Fruit fly (Drosophila melanogaster) whole organism, embryonic: ENCODE measurements around the gene cno.
A peak's percentile ranks its signal among the peaks of the same experiment; 100 is the strongest.

Source experiments
- Asciz ChIP-seq: fragments of 200-800 bp; sonication (Bioruptor generic); optimal IDR thresholded peaks from 2 replicates; lab custom pipeline; 2017; ENCODE audit warnings: missing biosample characterization, mild to moderate bottlenecking, missing genetic modification characterization, missing genetic modification reagents
- Atf6 ChIP-seq: fragments of 200-800 bp; sonication (Bioruptor generic); IDR thresholded peaks from 2 replicates; pipeline ENCODE4 v1.3.6; 2022; ENCODE audit warnings: missing biosample characterization, missing genetic modification characterization
- CG10543 ChIP-seq: fragments of 200-800 bp; sonication (Bioruptor generic); optimal IDR thresholded peaks from 3 replicates; lab custom pipeline; 2017; ENCODE audit warnings: missing biosample characterization, mild to moderate bottlenecking, missing genetic modification characterization, moderate library complexity
- CG11696 ChIP-seq: fragments of 200-800 bp; sonication (Bioruptor generic); IDR thresholded peaks from 2 replicates; pipeline ENCODE4 v1.3.6; 2022; ENCODE audit warnings: missing biosample characterization, missing genetic modification characterization
- CG12391 ChIP-seq: fragments of 200-800 bp; sonication (Bioruptor generic); optimal IDR thresholded peaks from 3 replicates; lab custom pipeline; 2018; ENCODE audit warnings: missing biosample characterization, mild to moderate bottlenecking, missing genetic modification characterization, moderate library complexity
- CG13424 ChIP-seq: fragments of 200-800 bp; sonication (Bioruptor generic); optimal IDR thresholded peaks from 2 replicates; lab custom pipeline; 2019; ENCODE audit warnings: missing biosample characterization, mild to moderate bottlenecking, missing genetic modification characterization, moderate library complexity
- CG15601 ChIP-seq: fragments of 200-800 bp; sonication (Bioruptor generic); optimal IDR thresholded peaks from 3 replicates; lab custom pipeline; 2019; ENCODE audit warnings: missing biosample characterization, mild to moderate bottlenecking, missing genetic modification characterization, moderate library complexity
- CG16815 ChIP-seq: fragments of 200-800 bp; sonication (Bioruptor generic); optimal IDR thresholded peaks from 3 replicates; lab custom pipeline; 2017; ENCODE audit warnings: missing biosample characterization, mild to moderate bottlenecking, missing genetic modification characterization
- CG17802 ChIP-seq: fragments of 200-800 bp; sonication (Bioruptor generic); optimal IDR thresholded peaks from 2 replicates; lab custom pipeline; 2018; ENCODE audit warnings: missing biosample characterization, mild to moderate bottlenecking, missing genetic modification characterization, moderate library complexity
- CG2889 ChIP-seq: fragments of 200-800 bp; sonication (Bioruptor generic); IDR thresholded peaks from 3 replicates; pipeline ENCODE4 v1.3.6; 2022; ENCODE audit warnings: missing biosample characterization, missing genetic modification characterization
- CG31365 ChIP-seq: fragments of 200-800 bp; sonication (Bioruptor generic); optimal IDR thresholded peaks from 2 replicates; lab custom pipeline; 2018; ENCODE audit warnings: missing biosample characterization, mild to moderate bottlenecking, missing genetic modification characterization
- CG5245 ChIP-seq: fragments of 200-800 bp; sonication (Bioruptor generic); optimal IDR thresholded peaks from 3 replicates; lab custom pipeline; 2016; ENCODE audit warnings: missing biosample characterization, missing genetic modification characterization
- CG8089 ChIP-seq: fragments of 200-800 bp; sonication (Bioruptor generic); optimal IDR thresholded peaks from 3 replicates; lab custom pipeline; 2016; ENCODE audit warnings: missing biosample characterization, missing genetic modification characterization
- CG8924 ChIP-seq: fragments of 200-800 bp; optimal IDR thresholded peaks from 3 replicates; lab custom pipeline; 2019; ENCODE audit warnings: missing biosample characterization, mild to moderate bottlenecking, missing genetic modification characterization, moderate library complexity
- Chrac-16 ChIP-seq: fragments of 200-800 bp; sonication (Bioruptor generic); optimal IDR thresholded peaks from 3 replicates; lab custom pipeline; 2016; ENCODE audit warnings: missing biosample characterization, missing genetic modification characterization
- Dad ChIP-seq: fragments of 200-800 bp; sonication (Bioruptor generic); optimal IDR thresholded peaks from 3 replicates; lab custom pipeline; 2016; ENCODE audit warnings: missing biosample characterization, missing genetic modification characterization
- Dll ChIP-seq: fragments of 200-800 bp; sonication (Bioruptor generic); IDR thresholded peaks from 4 replicates; pipeline ENCODE4 v1.3.6; 2022; ENCODE audit warnings: missing biosample characterization, missing genetic modification characterization; ENCODE audit not compliant: partially characterized antibody
- Elba2 ChIP-seq: fragments of 200-800 bp; sonication (Bioruptor generic); optimal IDR thresholded peaks from 3 replicates; lab custom pipeline; 2016; ENCODE audit warnings: missing biosample characterization, missing genetic modification characterization
- Fer2 ChIP-seq: fragments of 200-800 bp; sonication (Bioruptor generic); optimal IDR thresholded peaks from 2 replicates; lab custom pipeline; 2018; ENCODE audit warnings: missing biosample characterization, mild to moderate bottlenecking, missing genetic modification characterization, moderate library complexity
- H15 ChIP-seq: fragments of 200-800 bp; sonication (Bioruptor generic); IDR thresholded peaks from 3 replicates; pipeline ENCODE4 v1.3.6; 2022; ENCODE audit warnings: missing biosample characterization, missing genetic modification characterization
- Hey ChIP-seq: fragments of 200-800 bp; sonication (Bioruptor generic); optimal IDR thresholded peaks from 3 replicates; lab custom pipeline; 2018; ENCODE audit warnings: missing biosample characterization, mild to moderate bottlenecking, missing genetic modification characterization
- Hr39 ChIP-seq: fragments of >200 bp; optimal IDR thresholded peaks from 2 replicates; lab custom pipeline; 2017
- Optix ChIP-seq: fragments of 200-800 bp; sonication (Bioruptor generic); IDR thresholded peaks from 3 replicates; pipeline ENCODE4 v1.3.6; 2022; ENCODE audit warnings: missing biosample characterization, missing genetic modification characterization
- Sox100B ChIP-seq: fragments of 200-800 bp; sonication (Bioruptor generic); optimal IDR thresholded peaks from 3 replicates; lab custom pipeline; 2018; ENCODE audit warnings: missing biosample characterization, mild to moderate bottlenecking, missing genetic modification characterization
- Ssrp ChIP-seq: fragments of 200-800 bp; sonication (Bioruptor generic); optimal IDR thresholded peaks from 2 replicates; lab custom pipeline; 2018; ENCODE audit warnings: missing biosample characterization, mild to moderate bottlenecking, missing genetic modification characterization, moderate library complexity
- Tbp ChIP-seq: fragments of >200 bp; optimal IDR thresholded peaks from 2 replicates; lab custom pipeline; 2018; ENCODE audit warnings: missing biosample characterization, missing genetic modification characterization
- al ChIP-seq: fragments of 200-800 bp; sonication (Bioruptor generic); IDR thresholded peaks from 2 replicates; pipeline ENCODE4 v1.3.6; 2022; ENCODE audit warnings: missing biosample characterization, missing genetic modification characterization
- amos ChIP-seq: fragments of 200-800 bp; sonication (Bioruptor generic); IDR thresholded peaks from 2 replicates; pipeline ENCODE4 v1.3.6; 2022; ENCODE audit warnings: missing biosample characterization, missing genetic modification characterization; ENCODE audit not compliant: partially characterized antibody
- ap ChIP-seq: fragments of 200-800 bp; sonication (Bioruptor generic); IDR thresholded peaks from 2 replicates; pipeline ENCODE4 v1.3.6; 2022; ENCODE audit warnings: missing biosample characterization, missing genetic modification characterization
- bigmax ChIP-seq: fragments of 200-800 bp; sonication (Bioruptor generic); optimal IDR thresholded peaks from 2 replicates; lab custom pipeline; 2018; ENCODE audit warnings: missing biosample characterization, mild to moderate bottlenecking, missing genetic modification characterization
- cas ChIP-seq: fragments of 200-800 bp; sonication (Bioruptor generic); IDR thresholded peaks from 2 replicates; pipeline ENCODE4 v1.3.6; 2022; ENCODE audit warnings: missing biosample characterization, missing genetic modification characterization
- crc ChIP-seq: fragments of 200-800 bp; sonication (Bioruptor generic); optimal IDR thresholded peaks from 2 replicates; lab custom pipeline; 2016; ENCODE audit warnings: missing biosample characterization, missing genetic modification characterization
- dpn ChIP-seq, 2 experiments: fragments of 200-800 bp; sonication (Bioruptor generic); optimal IDR thresholded peaks; 3 replicates each; lab custom pipeline; 2016; ENCODE audit warnings: missing biosample characterization in 2 of 2, missing genetic modification characterization in 2 of 2
- fd3F ChIP-seq: fragments of 200-800 bp; sonication (Bioruptor generic); optimal IDR thresholded peaks from 2 replicates; lab custom pipeline; 2018; ENCODE audit warnings: missing biosample characterization, mild to moderate bottlenecking, missing genetic modification characterization, moderate library complexity
- fu2 ChIP-seq: fragments of 200-800 bp; sonication (Bioruptor generic); optimal IDR thresholded peaks from 2 replicates; lab custom pipeline; 2016; ENCODE audit warnings: missing biosample characterization, missing genetic modification characterization
- gro ChIP-seq: fragments of 200-800 bp; sonication (Bioruptor generic); optimal IDR thresholded peaks from 2 replicates; lab custom pipeline; 2016; ENCODE audit warnings: missing biosample characterization, missing genetic modification characterization
- hb ChIP-seq: fragments of 200-800 bp; sonication (Bioruptor generic); IDR thresholded peaks from 3 replicates; pipeline ENCODE4 v1.3.6; 2022; ENCODE audit warnings: missing biosample characterization, missing genetic modification characterization; ENCODE audit not compliant: partially characterized antibody
- insv ChIP-seq, 2 experiments: fragments of 200-800 bp; sonication (Bioruptor generic); optimal IDR thresholded peaks; 3 replicates each; lab custom pipeline; 2016 to 2018; ENCODE audit warnings: missing biosample characterization in 2 of 2, missing genetic modification characterization in 2 of 2
- kay ChIP-seq: fragments of 200-800 bp; sonication (Bioruptor generic); optimal IDR thresholded peaks from 2 replicates; lab custom pipeline; 2016; ENCODE audit warnings: missing biosample characterization, missing genetic modification characterization
- lbe ChIP-seq: fragments of 200-800 bp; sonication (Bioruptor generic); optimal IDR thresholded peaks from 2 replicates; lab custom pipeline; 2016; ENCODE audit warnings: missing biosample characterization, mild to moderate bottlenecking, missing genetic modification characterization
- luna ChIP-seq: fragments of 200-800 bp; sonication (Bioruptor generic); optimal IDR thresholded peaks from 2 replicates; lab custom pipeline; 2016; ENCODE audit warnings: missing biosample characterization, missing genetic modification characterization
- pfk ChIP-seq: fragments of 200-800 bp; sonication (Bioruptor generic); optimal IDR thresholded peaks from 2 replicates; lab custom pipeline; 2018; ENCODE audit warnings: missing biosample characterization, mild to moderate bottlenecking, missing genetic modification characterization, moderate library complexity
- prd ChIP-seq, 3 experiments: fragments of >200 bp in 2 of 3; fragments of 200-800 bp in 1 of 3; sonication (Bioruptor generic) in 1 of 3; optimal IDR thresholded peaks in 2 of 3; IDR thresholded peaks in 1 of 3; 2 replicates in 2 of 3; 3 replicates in 1 of 3; pipeline versions ENCODE4 v1.3.6 to Lab custom; 2017 to 2022; ENCODE audit warnings: missing biosample characterization in 1 of 3, missing genetic modification characterization in 1 of 3
- pum ChIP-seq: fragments of 200-800 bp; sonication (Bioruptor generic); optimal IDR thresholded peaks from 2 replicates; lab custom pipeline; 2016; ENCODE audit warnings: missing biosample characterization, missing genetic modification characterization
- sens-2 ChIP-seq: fragments of 200-800 bp; sonication (Bioruptor generic); IDR thresholded peaks from 2 replicates; pipeline ENCODE4 v1.3.6; 2022; ENCODE audit warnings: missing biosample characterization, missing genetic modification characterization
- seq ChIP-seq: fragments of 200-800 bp; sonication (Bioruptor generic); IDR thresholded peaks from 2 replicates; pipeline ENCODE4 v1.3.6; 2022; ENCODE audit warnings: missing biosample characterization, missing genetic modification characterization
- so ChIP-seq: fragments of 200-800 bp; sonication (Bioruptor generic); IDR thresholded peaks from 3 replicates; pipeline ENCODE4 v1.3.6; 2022; ENCODE audit warnings: missing biosample characterization, missing genetic modification characterization
- yki ChIP-seq: fragments of >200 bp; optimal IDR thresholded peaks from 3 replicates; lab custom pipeline; 2018
- zen ChIP-seq: fragments of 200-800 bp; sonication (Bioruptor generic); optimal IDR thresholded peaks from 3 replicates; lab custom pipeline; 2018; ENCODE audit warnings: missing biosample characterization, mild to moderate bottlenecking, missing genetic modification characterization, moderate library complexity

The cno gene

dm6 chr3R:5215334-5216307 is 1.6 kb downstream of the cno start (continued):
- no peak for TF ChIP-seq cas
- TF ChIP-seq Dll (GFP tag; lab: Robert Waterston, UW), result no peak
- TF ChIP-seq al (GFP tag; lab: Robert Waterston, UW), result no peak
- TF ChIP-seq fu2 (GFP tag; lab: Kevin White, UChicago), result peak; percentile 74
- TF ChIP-seq Sox100B (GFP tag; lab: Kevin White, UChicago), result peak; percentile 98
- TF ChIP-seq CG11696 (GFP tag; lab: Robert Waterston, UW), result peak; percentile 87
- peak; percentile 89 for TF ChIP-seq CG12391
- TF ChIP-seq prd (optimal IDR thresholded peaks at IDR 0.05; lab: Kevin White, UChicago), result no peak
- TF ChIP-seq prd (GFP tag; IDR thresholded peaks at IDR 0.05; lab: Robert Waterston, UW), result peak; percentile 91
- TF ChIP-seq CG8089 (GFP tag; lab: Kevin White, UChicago), result peak; percentile 99
- peak; percentile 78 to 82 for TF ChIP-seq insv (GFP tag; optimal IDR thresholded peaks at IDR 0.05; lab: Kevin White, UChicago)
- TF ChIP-seq gro, result no peak
- peak; percentile 58 for TF ChIP-seq fd3F (GFP tag; lab: Kevin White, UChicago)
- peak; percentile 63 for TF ChIP-seq Ssrp
- peak; percentile 95 for TF ChIP-seq kay (GFP tag; lab: Kevin White, UChicago)
- peak; percentile 96 for TF ChIP-seq sens-2 (GFP tag; lab: Robert Waterston, UW)
- TF ChIP-seq Optix (GFP tag; lab: Robert Waterston, UW), result peak; percentile 97
- TF ChIP-seq yki (lab: Kevin White, UChicago), result no peak
- no peak for TF ChIP-seq hb (GFP tag; lab: Robert Waterston, UW)
- peak; percentile 95 for TF ChIP-seq CG8924 (tag; lab: Kevin White, UChicago)
- TF ChIP-seq CG17802 (tag; lab: Kevin White, UChicago), result peak; percentile 91
- no peak for TF ChIP-seq amos
- TF ChIP-seq H15 (GFP tag; lab: Robert Waterston, UW), result peak; percentile 91
- peak; percentile 87 for TF ChIP-seq CG13424 (tag; lab: Kevin White, UChicago)
- peak; percentile 97 for TF ChIP-seq pum
- peak; percentile 96 for TF ChIP-seq so (GFP tag; lab: Robert Waterston, UW)
- peak; percentile 92 for TF ChIP-seq CG16815 (GFP tag; lab: Kevin White, UChicago)
- peak; percentile 89 for TF ChIP-seq zen (tag; lab: Kevin White, UChicago)
- TF ChIP-seq Hey (tag; lab: Kevin White, UChicago), result peak; percentile 91
- peak; percentile 100 for TF ChIP-seq Asciz (GFP tag; lab: Kevin White, UChicago)
- TF ChIP-seq Tbp (GFP tag; lab: Kevin White, UChicago), result no peak
- TF ChIP-seq Dad (GFP tag; lab: Kevin White, UChicago), result peak; percentile 96
- peak; percentile 93 for TF ChIP-seq CG10543 (GFP tag; lab: Kevin White, UChicago)
- peak; percentile 98 for TF ChIP-seq CG5245 (GFP tag; lab: Kevin White, UChicago)
- TF ChIP-seq CG15601 (tag; lab: Kevin White, UChicago), result peak; percentile 99
- TF ChIP-seq Fer2 (tag; lab: Kevin White, UChicago), result peak; percentile 67
- no peak for TF ChIP-seq Hr39 (lab: Kevin White, UChicago)
- TF ChIP-seq dpn (GFP tag; optimal IDR thresholded peaks at IDR 0.05; lab: Kevin White, UChicago), result peak; percentile 90 to 96
- peak; percentile 84 for TF ChIP-seq bigmax
- TF ChIP-seq pfk, result peak; percentile 85
- peak; percentile 80 for TF ChIP-seq CG2889 (GFP tag; lab: Robert Waterston, UW)
- peak; percentile 93 for TF ChIP-seq ap (GFP tag; lab: Robert Waterston, UW)
- peak; percentile 11 for TF ChIP-seq luna (GFP tag; lab: Kevin White, UChicago)
- TF ChIP-seq seq, result peak; percentile 88
- peak; percentile 93 for TF ChIP-seq crc (GFP tag; lab: Kevin White, UChicago)
- peak; percentile 79; the same call in 1 of the 2 replicates for TF ChIP-seq Atf6 (GFP tag; lab: Robert Waterston, UW)
- TF ChIP-seq Chrac-16, result peak; percentile 85
- peak; percentile 92 for TF ChIP-seq CG31365 (tag; lab: Kevin White, UChicago)
- no peak for TF ChIP-seq Elba2 (GFP tag; lab: Kevin White, UChicago)
- TF ChIP-seq lbe (GFP tag; lab: Kevin White, UChicago), result peak; percentile 77
